Fruit fly (Drosophila melanogaster): Measurements from ENCODE around the gene ninaG.

DNA sequence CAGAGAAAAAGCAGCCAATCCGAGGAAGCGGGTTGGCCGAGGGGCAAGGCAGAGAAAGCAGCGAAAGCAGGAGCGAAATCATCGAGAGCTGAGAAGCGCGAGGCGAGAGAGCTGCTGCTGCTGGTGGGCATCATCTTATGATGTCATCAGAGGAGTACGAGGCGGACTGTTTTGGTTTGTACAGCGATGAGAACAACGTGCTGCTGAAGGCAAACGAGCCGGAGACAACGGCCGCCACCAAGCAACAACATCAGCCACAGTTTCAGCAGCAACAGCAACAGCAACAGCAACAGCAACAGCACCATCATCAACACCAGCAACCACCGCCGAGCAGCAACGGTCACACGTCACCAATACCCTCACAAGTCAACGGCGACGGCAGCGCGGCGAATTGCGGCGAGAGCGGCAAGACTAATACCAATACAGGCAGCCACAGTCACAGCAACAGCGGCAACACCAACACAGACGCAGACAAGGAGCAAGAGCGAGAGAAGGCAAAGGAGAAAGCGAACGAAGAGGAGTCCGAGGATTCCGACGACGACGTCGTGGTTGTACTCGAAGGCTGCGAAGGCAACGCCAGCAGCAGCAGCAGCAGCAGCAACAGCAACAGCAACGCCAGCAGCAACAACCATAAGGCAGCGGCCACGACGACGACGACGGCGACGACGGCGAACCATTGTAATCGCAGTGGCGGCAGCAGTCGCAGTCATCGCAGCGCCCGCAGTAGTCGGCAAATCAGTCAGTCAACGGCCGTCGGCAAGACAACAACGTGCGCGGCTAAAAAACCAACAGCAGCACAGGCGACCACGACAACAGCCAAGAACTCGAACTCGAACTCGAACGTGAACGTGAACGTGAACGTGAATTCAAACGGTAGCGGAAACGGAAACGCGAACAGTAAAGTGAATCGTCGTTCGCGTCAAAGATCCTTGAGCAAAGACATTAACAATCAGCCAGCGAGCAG is 49.2 kb downstream of the ninaG start:
- TF ChIP-seq CG12768 (GFP tag; optimal IDR thresholded peaks at IDR 0.05) (no peak), kay (GFP tag; ENCODE audit: borderline replicate concordance) (no peak), CG14711 (tag; optimal IDR thresholded peaks at IDR 0.05) (no peak), CG5204 (GFP tag; optimal IDR thresholded peaks at IDR 0.05) (no peak), CG7045 (GFP tag; optimal IDR thresholded peaks at IDR 0.05) (no peak), CG7101 (tag; optimal IDR thresholded peaks at IDR 0.05) (no peak), Mnt (GFP tag; optimal IDR thresholded peaks at IDR 0.05) (no peak), CG11617 (GFP tag; optimal IDR thresholded peaks at IDR 0.05) (no peak), tj (GFP tag; optimal IDR thresholded peaks at IDR 0.05) (no peak)

All from whole organism, adult.